Fruit fly (Drosophila melanogaster) whole organism, wandering third instar larva: ENCODE measurements around the gene CG14110.

ENCODE experiments used
- Abd-B ChIP-seq: fragments of >200 bp; optimal IDR thresholded peaks from 2 replicates; lab custom pipeline; 2017; ENCODE audit warnings: missing biosample characterization, missing genetic modification characterization
- CG32264 ChIP-seq: fragments of 200-800 bp; sonication (Bioruptor generic); optimal IDR thresholded peaks from 2 replicates; lab custom pipeline; 2016; ENCODE audit warnings: missing biosample characterization, missing genetic modification characterization
- CG9705 ChIP-seq: fragments of 200-800 bp; sonication (Bioruptor generic); optimal IDR thresholded peaks from 2 replicates; lab custom pipeline; 2018; ENCODE audit warnings: missing biosample characterization, mild to moderate bottlenecking, missing genetic modification characterization
- CrebA ChIP-seq: fragments of 200-800 bp; sonication (Bioruptor generic); optimal IDR thresholded peaks from 2 replicates; lab custom pipeline; 2016; ENCODE audit warnings: missing biosample characterization, mild to moderate bottlenecking, missing genetic modification characterization, borderline replicate concordance
- Dfd ChIP-seq: fragments of >200 bp; optimal IDR thresholded peaks from 2 replicates; lab custom pipeline; 2017; ENCODE audit warnings: missing biosample characterization, missing genetic modification characterization
- Dif ChIP-seq: fragments of 200-275, 200-300 bp; sonication (Bioruptor generic); optimal IDR thresholded peaks from 2 replicates; lab custom pipeline; 2018; ENCODE audit warnings: missing biosample characterization, missing genetic modification characterization; ENCODE audit not compliant: partially characterized antibody
- GATAd ChIP-seq: sonication (Bioruptor generic); optimal IDR thresholded peaks from 2 replicates; lab custom pipeline; 2016; ENCODE audit warnings: missing biosample characterization, missing genetic modification characterization
- HLH106 ChIP-seq: fragments of 200-800 bp; optimal IDR thresholded peaks from 3 replicates; lab custom pipeline; 2019; ENCODE audit warnings: missing biosample characterization, mild to moderate bottlenecking, missing genetic modification characterization, moderate library complexity
- Hnf4 ChIP-seq: fragments of 200-800 bp; sonication (Bioruptor generic); optimal IDR thresholded peaks from 2 replicates; lab custom pipeline; 2016; ENCODE audit warnings: missing biosample characterization, mild to moderate bottlenecking, missing genetic modification characterization
- Hr78 ChIP-seq: fragments of >200 bp; optimal IDR thresholded peaks from 2 replicates; lab custom pipeline; 2017; ENCODE audit warnings: missing biosample characterization, missing genetic modification characterization
- Hr83 ChIP-seq: fragments of 200-300 bp; sonication (Bioruptor generic); optimal IDR thresholded peaks from 2 replicates; lab custom pipeline; 2016; ENCODE audit warnings: missing biosample characterization, mild to moderate bottlenecking, missing genetic modification characterization, moderate library complexity; ENCODE audit not compliant: poor library complexity, severe bottlenecking
- Jra ChIP-seq: sonication (Bioruptor generic); optimal IDR thresholded peaks from 2 replicates; lab custom pipeline; 2016; ENCODE audit warnings: missing biosample characterization, missing genetic modification characterization
- Mio ChIP-seq: sonication (Bioruptor generic); optimal IDR thresholded peaks from 2 replicates; lab custom pipeline; 2016; ENCODE audit warnings: missing biosample characterization, missing genetic modification characterization
- Myc ChIP-seq: fragments of >200 bp; optimal IDR thresholded peaks from 2 replicates; lab custom pipeline; 2017
- N ChIP-seq: fragments of >200 bp; optimal IDR thresholded peaks from 2 replicates; lab custom pipeline; 2018; ENCODE audit warnings: missing biosample characterization, missing external identifiers, missing genetic modification characterization
- OdsH ChIP-seq: fragments of 200-800 bp; sonication (Bioruptor generic); optimal IDR thresholded peaks from 2 replicates; lab custom pipeline; 2016; ENCODE audit warnings: missing biosample characterization, mild to moderate bottlenecking, missing genetic modification characterization
- Rel ChIP-seq, 2 experiments: fragments of 200-800 bp; sonication (Bioruptor generic) in 1 of 2; optimal IDR thresholded peaks; 2 replicates in 1 of 2; 3 replicates in 1 of 2; lab custom pipeline; 2016 to 2019; ENCODE audit warnings: mild to moderate bottlenecking in 2 of 2, missing biosample characterization in 2 of 2, missing genetic modification characterization in 2 of 2, moderate library complexity in 1 of 2
- Sp1 ChIP-seq: fragments of 200-800 bp; sonication (Bioruptor generic); optimal IDR thresholded peaks from 3 replicates; lab custom pipeline; 2019; ENCODE audit warnings: missing biosample characterization, mild to moderate bottlenecking, missing genetic modification characterization, moderate library complexity
- Vsx2 ChIP-seq: fragments of 200-300, 225-300 bp; sonication (Bioruptor generic); optimal IDR thresholded peaks from 2 replicates; lab custom pipeline; 2018; ENCODE audit warnings: missing biosample characterization, missing genetic modification characterization; ENCODE audit not compliant: partially characterized antibody
- br ChIP-seq: fragments of 200-800 bp; sonication (Bioruptor generic); optimal IDR thresholded peaks from 2 replicates; lab custom pipeline; 2016; ENCODE audit warnings: missing biosample characterization, missing genetic modification characterization
- brk ChIP-seq: fragments of 200-800 bp; sonication (Bioruptor generic); optimal IDR thresholded peaks from 2 replicates; lab custom pipeline; 2016; ENCODE audit warnings: missing biosample characterization, mild to moderate bottlenecking, missing genetic modification characterization
- dl ChIP-seq, 2 experiments: fragments of 175-275, 200-275 bp in 1 of 2; fragments of 200-275 bp in 1 of 2; sonication (Bioruptor generic); optimal IDR thresholded peaks; lab custom pipeline; 2018; ENCODE audit warnings: mild to moderate bottlenecking in 2 of 2, missing biosample characterization in 2 of 2, missing genetic modification characterization in 2 of 2, moderate library complexity in 2 of 2; ENCODE audit not compliant: partially characterized antibody in 2 of 2, insufficient read depth in 1 of 2
- dmrt93B ChIP-seq: fragments of 200-800 bp; sonication (Bioruptor generic); optimal IDR thresholded peaks from 2 replicates; lab custom pipeline; 2018; ENCODE audit warnings: missing biosample characterization, mild to moderate bottlenecking, missing genetic modification characterization
- dsf ChIP-seq: sonication (Bioruptor generic); optimal IDR thresholded peaks from 2 replicates; lab custom pipeline; 2016; ENCODE audit warnings: missing biosample characterization, missing genetic modification characterization, borderline replicate concordance
- ey ChIP-seq: fragments of 200-800 bp; sonication (Bioruptor generic); optimal IDR thresholded peaks from 2 replicates; lab custom pipeline; 2016; ENCODE audit warnings: missing biosample characterization, missing genetic modification characterization
- foxo ChIP-seq, 2 experiments: fragments of 200-800 bp; sonication (Bioruptor generic); optimal IDR thresholded peaks; 2 replicates in 1 of 2; 3 replicates in 1 of 2; lab custom pipeline; 2016 to 2017; ENCODE audit warnings: missing biosample characterization in 2 of 2, missing genetic modification characterization in 2 of 2
- fru ChIP-seq: fragments of 200-800 bp; sonication (Bioruptor generic); optimal IDR thresholded peaks from 3 replicates; lab custom pipeline; 2016; ENCODE audit warnings: missing biosample characterization, mild to moderate bottlenecking, missing genetic modification characterization
- h ChIP-seq: fragments of 200-800 bp; sonication (Bioruptor generic); optimal IDR thresholded peaks from 3 replicates; lab custom pipeline; 2016; ENCODE audit warnings: missing biosample characterization, mild to moderate bottlenecking, missing genetic modification characterization
- jim ChIP-seq: fragments of 175-275, 200-325 bp; sonication (Bioruptor generic); optimal IDR thresholded peaks from 2 replicates; lab custom pipeline; 2016; ENCODE audit warnings: missing biosample characterization, mild to moderate bottlenecking, missing genetic modification characterization
- lola ChIP-seq: fragments of >200 bp; optimal IDR thresholded peaks from 2 replicates; lab custom pipeline; 2017; ENCODE audit warnings: missing biosample characterization, missing genetic modification characterization
- pan ChIP-seq: fragments of >200 bp; optimal IDR thresholded peaks from 2 replicates; lab custom pipeline; 2017
- psq ChIP-seq: fragments of 200-800 bp; sonication (Bioruptor generic); optimal IDR thresholded peaks from 3 replicates; lab custom pipeline; 2017; ENCODE audit warnings: missing biosample characterization, mild to moderate bottlenecking, missing genetic modification characterization, moderate library complexity
- rgr ChIP-seq: fragments of 200-800 bp; sonication (Bioruptor generic); optimal IDR thresholded peaks from 3 replicates; lab custom pipeline; 2016; ENCODE audit warnings: missing biosample characterization, mild to moderate bottlenecking, missing genetic modification characterization
- sage ChIP-seq: fragments of 200-800 bp; sonication (Bioruptor generic); optimal IDR thresholded peaks from 2 replicates; lab custom pipeline; 2016; ENCODE audit warnings: missing biosample characterization, mild to moderate bottlenecking, missing genetic modification characterization
- sv ChIP-seq: fragments of 200-800 bp; sonication (Bioruptor generic); optimal IDR thresholded peaks from 3 replicates; lab custom pipeline; 2016; ENCODE audit warnings: missing biosample characterization, missing genetic modification characterization
- tai ChIP-seq: sonication (Bioruptor generic); optimal IDR thresholded peaks from 2 replicates; lab custom pipeline; 2016; ENCODE audit warnings: missing biosample characterization, missing genetic modification characterization
- usp ChIP-seq: fragments of >200 bp; optimal IDR thresholded peaks from 2 replicates; lab custom pipeline; 2017; ENCODE audit warnings: missing biosample characterization, missing genetic modification characterization
- woc ChIP-seq: sonication (Bioruptor generic); optimal IDR thresholded peaks from 2 replicates; lab custom pipeline; 2016; ENCODE audit warnings: missing biosample characterization, mild to moderate bottlenecking, missing genetic modification characterization

The CG14110 gene

DNA sequence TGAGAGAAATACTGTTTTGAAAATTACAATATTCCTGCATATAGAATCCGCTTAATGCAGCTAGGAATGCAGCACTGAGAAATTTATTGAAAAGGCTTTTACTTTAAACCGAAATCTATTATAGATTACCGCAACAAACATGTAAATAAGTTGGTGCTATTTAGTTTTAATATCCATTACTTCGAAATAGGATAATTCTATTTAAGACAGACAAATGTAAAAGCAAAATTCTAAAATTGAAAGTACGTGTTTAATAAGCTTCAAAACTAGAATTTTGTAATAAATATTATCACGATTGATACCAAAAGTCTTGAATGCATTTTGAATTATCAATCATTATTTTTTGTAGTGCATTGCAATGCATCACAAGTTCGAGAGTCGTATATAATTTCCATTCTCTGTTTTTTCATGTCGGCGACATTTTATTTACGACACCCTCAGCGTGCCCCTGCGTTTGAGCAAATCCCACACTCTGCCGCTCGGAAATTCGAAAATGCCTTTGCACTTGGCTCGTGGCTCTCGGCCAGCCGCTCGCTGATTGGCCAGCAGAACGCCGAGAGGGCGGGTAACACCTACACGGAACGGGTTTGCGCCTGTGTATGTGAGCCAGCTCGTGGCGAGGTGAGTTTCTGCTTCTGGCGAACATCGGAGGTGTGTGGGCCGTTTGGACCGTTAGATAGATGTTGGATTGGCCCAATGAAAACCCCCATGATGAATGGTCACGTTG, 18.7 kb downstream of the CG14110 start:
- TF ChIP-seq woc (GFP tag; lab: Kevin White, UChicago) (no peak), jim (GFP tag; lab: Kevin White, UChicago) (no peak), N (no peak), lola (no peak), dsf (GFP tag; lab: Kevin White, UChicago) (no peak), Myc (no peak)

DNA sequence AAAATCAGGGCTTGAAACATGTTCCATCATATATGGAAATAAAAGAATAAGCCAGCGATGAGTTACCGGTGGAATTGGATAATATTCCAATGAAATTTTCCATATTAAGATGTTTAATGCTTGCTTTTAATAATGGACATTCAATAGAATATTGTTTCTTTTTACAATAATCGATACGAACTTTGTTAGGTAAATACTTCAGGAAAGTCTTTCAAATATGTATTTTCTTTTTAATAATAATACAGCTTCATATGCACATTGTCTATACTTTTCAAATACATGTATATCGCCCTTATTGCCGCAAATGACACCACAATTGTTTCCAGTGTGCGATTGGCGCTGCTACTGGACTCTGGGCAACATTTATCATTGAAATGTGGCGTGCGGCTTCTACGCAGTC, 22.3 kb downstream of the CG14110 start:
- peak; percentile 2 for TF ChIP-seq HLH106
- TF ChIP-seq Sp1 (GFP tag; lab: Kevin White, UChicago), result peak; percentile 12
- peak; percentile 36 for TF ChIP-seq fru (GFP tag; lab: Kevin White, UChicago)
- TF ChIP-seq foxo (GFP tag; optimal IDR thresholded peaks at IDR 0.05; lab: Kevin White, UChicago), result peak in 1 of 2 experiments; percentile 33
- TF ChIP-seq Dif (GFP tag; lab: Kevin White, UChicago), result no peak
- TF ChIP-seq CG9705 (GFP tag; lab: Kevin White, UChicago), result no peak
- TF ChIP-seq woc (GFP tag; lab: Kevin White, UChicago), result peak; percentile 16
- TF ChIP-seq ey (GFP tag; lab: Kevin White, UChicago), result peak; percentile 13
- peak; percentile 33 for TF ChIP-seq h (GFP tag; lab: Kevin White, UChicago)
- TF ChIP-seq br (GFP tag; lab: Kevin White, UChicago), result peak; percentile 14

DNA sequence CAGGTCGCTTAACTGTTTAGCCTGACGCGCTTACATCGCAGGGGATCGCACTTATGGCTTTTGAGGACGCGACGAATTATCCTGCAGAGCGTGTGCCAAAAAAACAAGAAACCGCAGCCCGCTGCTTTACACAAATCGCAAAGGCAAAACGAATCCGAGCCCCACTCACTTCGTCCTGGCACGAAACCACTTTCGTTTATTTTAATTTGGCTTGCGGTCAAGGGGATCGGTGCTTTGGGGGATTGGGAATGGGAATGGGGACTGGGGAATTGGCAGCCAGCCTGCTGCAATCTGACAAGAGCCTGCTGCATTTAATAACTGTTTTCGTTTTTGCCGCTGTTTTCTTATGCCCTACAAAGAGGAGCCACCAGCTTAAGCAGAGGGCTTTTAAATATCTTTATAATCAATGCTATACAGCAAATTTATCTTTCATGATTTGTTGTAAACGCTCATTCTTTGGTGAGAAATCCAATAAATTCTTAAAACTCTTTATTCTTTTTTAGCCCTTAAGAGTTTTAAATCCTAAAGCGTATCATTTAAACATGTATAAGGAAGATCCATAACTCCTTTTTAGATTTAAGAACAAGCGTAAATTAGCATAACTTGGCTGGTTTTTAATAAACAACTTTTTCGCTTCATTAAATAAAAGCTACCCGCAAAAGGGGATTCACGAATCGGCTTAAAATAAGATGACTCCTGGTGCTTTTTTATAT, 25.4 kb downstream of the CG14110 start:
- no peak for TF ChIP-seq Myc
- TF ChIP-seq brk, result no peak
- TF ChIP-seq Dfd (GFP tag; lab: Kevin White, UChicago), result no peak
- TF ChIP-seq lola, result no peak
- TF ChIP-seq N, result no peak
- peak; percentile 20 for TF ChIP-seq h (GFP tag; lab: Kevin White, UChicago)
- no peak for TF ChIP-seq dsf (GFP tag; lab: Kevin White, UChicago)
- no peak for TF ChIP-seq rgr (GFP tag; lab: Kevin White, UChicago)
- TF ChIP-seq usp, result no peak
- no peak for TF ChIP-seq dl (GFP tag; optimal IDR thresholded peaks at IDR 0.05; lab: Kevin White, UChicago; ENCODE audit: insufficient read depth in 1 of 2, partially characterized antibody in 2 of 2)
- no peak for TF ChIP-seq Mio
- TF ChIP-seq dmrt93B (GFP tag; lab: Kevin White, UChicago), result no peak
- TF ChIP-seq HLH106, result peak; percentile 32
- TF ChIP-seq OdsH (GFP tag; lab: Kevin White, UChicago), result peak; percentile 16
- TF ChIP-seq ey (GFP tag; lab: Kevin White, UChicago), result peak; percentile 35
- peak in 1 of 2 experiments; percentile 32 for TF ChIP-seq foxo (GFP tag; optimal IDR thresholded peaks at IDR 0.05; lab: Kevin White, UChicago)
- TF ChIP-seq pan (lab: Kevin White, UChicago), result no peak
- TF ChIP-seq CrebA, result no peak
- no peak for TF ChIP-seq Hr83 (GFP tag; lab: Kevin White, UChicago)
- TF ChIP-seq Rel (GFP tag; optimal IDR thresholded peaks at IDR 0.05; lab: Kevin White, UChicago), result no peak
- TF ChIP-seq Rel (tag; optimal IDR thresholded peaks at IDR 0.05; lab: Kevin White, UChicago), result no peak
- peak; percentile 42 for TF ChIP-seq Sp1 (GFP tag; lab: Kevin White, UChicago)
- no peak for TF ChIP-seq Hnf4 (GFP tag; lab: Kevin White, UChicago)
- TF ChIP-seq CG32264 (GFP tag; lab: Kevin White, UChicago), result no peak
- peak; percentile 25 for TF ChIP-seq fru (GFP tag; lab: Kevin White, UChicago)
- TF ChIP-seq Jra (GFP tag; lab: Kevin White, UChicago), result no peak
- no peak for TF ChIP-seq tai (GFP tag; lab: Kevin White, UChicago)
- TF ChIP-seq br (GFP tag; lab: Kevin White, UChicago), result peak; percentile 21
- peak; percentile 54 for TF ChIP-seq woc (GFP tag; lab: Kevin White, UChicago)
- TF ChIP-seq sage (GFP tag; lab: Kevin White, UChicago), result no peak
- TF ChIP-seq CG9705 (GFP tag; lab: Kevin White, UChicago), result no peak
- TF ChIP-seq Dif (GFP tag; lab: Kevin White, UChicago), result no peak
- no peak for TF ChIP-seq GATAd (GFP tag; lab: Kevin White, UChicago)
- TF ChIP-seq Vsx2 (GFP tag; lab: Kevin White, UChicago), result no peak
- TF ChIP-seq psq (GFP tag; lab: Kevin White, UChicago), result peak; percentile 9
- no peak for TF ChIP-seq sv (GFP tag; lab: Kevin White, UChicago)
- no peak for TF ChIP-seq jim (GFP tag; lab: Kevin White, UChicago)
- no peak for TF ChIP-seq Hr78 (GFP tag; lab: Kevin White, UChicago)
- no peak for TF ChIP-seq Abd-B
